Fruit fly (Drosophila melanogaster) whole organism, prepupa: Measurements from ENCODE around the gene Etl1.

Source experiments
- CG10631 ChIP-seq: fragments of 200-800 bp; sonication (Bioruptor generic); optimal IDR thresholded peaks from 2 replicates; lab custom pipeline; 2016; ENCODE audit warnings: missing biosample characterization, missing genetic modification characterization
- CG11294 ChIP-seq: fragments of 200-800 bp; sonication (Bioruptor generic); IDR thresholded peaks from 2 replicates; pipeline ENCODE4 v1.3.6; 2022; ENCODE audit warnings: missing biosample characterization, missing genetic modification characterization
- CG11762 ChIP-seq: fragments of 200-800 bp; sonication (Bioruptor generic); optimal IDR thresholded peaks from 3 replicates; lab custom pipeline; 2016; ENCODE audit warnings: missing biosample characterization, missing genetic modification characterization; ENCODE audit not compliant: insufficient read depth
- CG11902 ChIP-seq: fragments of 200-800 bp; sonication (Bioruptor generic); optimal IDR thresholded peaks from 3 replicates; lab custom pipeline; 2016; ENCODE audit warnings: missing biosample characterization, missing genetic modification characterization
- CG1621 ChIP-seq: fragments of 200-800 bp; sonication (Bioruptor generic); optimal IDR thresholded peaks from 3 replicates; lab custom pipeline; 2018; ENCODE audit warnings: missing biosample characterization, mild to moderate bottlenecking, missing genetic modification characterization
- CG16779 ChIP-seq: fragments of 200-800 bp; sonication (Bioruptor generic); optimal IDR thresholded peaks from 3 replicates; lab custom pipeline; 2017; ENCODE audit warnings: missing biosample characterization, mild to moderate bottlenecking, missing genetic modification characterization
- CG3032 ChIP-seq: fragments of 200-800 bp; optimal IDR thresholded peaks from 2 replicates; lab custom pipeline; 2019; ENCODE audit warnings: missing biosample characterization, mild to moderate bottlenecking, missing genetic modification characterization, moderate library complexity
- CG31627 ChIP-seq: fragments of 200-800 bp; sonication (Bioruptor generic); optimal IDR thresholded peaks from 3 replicates; lab custom pipeline; 2016; ENCODE audit warnings: missing biosample characterization, missing genetic modification characterization
- CG32006 ChIP-seq: fragments of 200-800 bp; sonication (Bioruptor generic); optimal IDR thresholded peaks from 3 replicates; lab custom pipeline; 2017; ENCODE audit warnings: missing biosample characterization, mild to moderate bottlenecking, missing genetic modification characterization
- CG34406 ChIP-seq: fragments of 200-800 bp; sonication (Bioruptor generic); optimal IDR thresholded peaks from 3 replicates; lab custom pipeline; 2016; ENCODE audit warnings: missing biosample characterization, missing genetic modification characterization
- CG3919 ChIP-seq: fragments of 200-800 bp; sonication (Bioruptor generic); optimal IDR thresholded peaks from 3 replicates; lab custom pipeline; 2016; ENCODE audit warnings: missing biosample characterization, missing genetic modification characterization
- CG4318 ChIP-seq: fragments of 200-800 bp; sonication (Bioruptor generic); optimal IDR thresholded peaks from 3 replicates; lab custom pipeline; 2017; ENCODE audit warnings: missing biosample characterization, mild to moderate bottlenecking, missing genetic modification characterization
- CG6163 ChIP-seq: fragments of 200-800 bp; sonication (Bioruptor generic); IDR thresholded peaks from 3 replicates; pipeline ENCODE4 v1.3.6; 2022; ENCODE audit warnings: missing biosample characterization, missing genetic modification characterization
- CG6276 ChIP-seq: fragments of 200-800 bp; sonication (Bioruptor generic); optimal IDR thresholded peaks from 2 replicates; lab custom pipeline; 2017; ENCODE audit warnings: missing biosample characterization, mild to moderate bottlenecking, missing genetic modification characterization
- CG6808 ChIP-seq: fragments of 200-800 bp; sonication (Bioruptor generic); optimal IDR thresholded peaks from 3 replicates; lab custom pipeline; 2017; ENCODE audit warnings: missing biosample characterization, missing genetic modification characterization, mild to moderate bottlenecking, moderate library complexity, missing genetic modification reagents
- CG6854 ChIP-seq: fragments of 200-800 bp; sonication (Bioruptor generic); optimal IDR thresholded peaks from 2 replicates; lab custom pipeline; 2017; ENCODE audit warnings: missing biosample characterization, mild to moderate bottlenecking, missing genetic modification characterization
- CG7368 ChIP-seq: fragments of 200-800 bp; sonication (Bioruptor generic); optimal IDR thresholded peaks from 3 replicates; lab custom pipeline; 2016; ENCODE audit warnings: missing biosample characterization, missing genetic modification characterization
- CG8319 ChIP-seq: fragments of 200-800 bp; sonication (Bioruptor generic); optimal IDR thresholded peaks from 3 replicates; lab custom pipeline; 2016; ENCODE audit warnings: missing biosample characterization, missing genetic modification characterization
- CG9139 ChIP-seq: fragments of 200-800 bp; sonication (Bioruptor generic); optimal IDR thresholded peaks from 3 replicates; lab custom pipeline; 2017; ENCODE audit warnings: missing biosample characterization, mild to moderate bottlenecking, missing genetic modification characterization
- Eip75B ChIP-seq: fragments of 200-800 bp; sonication (Bioruptor generic); optimal IDR thresholded peaks from 3 replicates; lab custom pipeline; 2016; ENCODE audit warnings: missing biosample characterization, missing genetic modification characterization
- Eip78C ChIP-seq: fragments of 200-800 bp; sonication (Bioruptor generic); peaks from one replicate; lab custom pipeline; 2016; ENCODE audit warnings: missing biosample characterization, missing genetic modification characterization
- Eip93F ChIP-seq: fragments of 200-800 bp; sonication (Bioruptor generic); optimal IDR thresholded peaks from 2 replicates; lab custom pipeline; 2016; ENCODE audit warnings: missing biosample characterization, mild to moderate bottlenecking, missing genetic modification characterization
- Ets21C ChIP-seq: fragments of 200-800 bp; sonication (Bioruptor generic); optimal IDR thresholded peaks from 3 replicates; lab custom pipeline; 2016; ENCODE audit warnings: missing biosample characterization, missing genetic modification characterization
- Ets96B ChIP-seq: fragments of 200-800 bp; optimal IDR thresholded peaks from 2 replicates; lab custom pipeline; 2019; ENCODE audit warnings: missing biosample characterization, mild to moderate bottlenecking, missing genetic modification characterization, moderate library complexity
- Gug ChIP-seq: fragments of 200-800 bp; sonication (Bioruptor generic); IDR thresholded peaks from 2 replicates; pipeline ENCODE4 v1.3.6; 2022; ENCODE audit warnings: missing biosample characterization, missing genetic modification characterization
- Hr38 ChIP-seq: sonication (Bioruptor generic); optimal IDR thresholded peaks from 2 replicates; lab custom pipeline; 2016; ENCODE audit warnings: missing biosample characterization, missing genetic modification characterization
- Hr39 ChIP-seq: fragments of 200-800 bp; sonication (Bioruptor generic); optimal IDR thresholded peaks from 2 replicates; lab custom pipeline; 2016; ENCODE audit warnings: missing biosample characterization, missing genetic modification characterization
- Hr4 ChIP-seq: fragments of 200-800 bp; sonication (Bioruptor generic); optimal IDR thresholded peaks from 3 replicates; lab custom pipeline; 2016; ENCODE audit warnings: missing biosample characterization, missing genetic modification characterization
- Lpt ChIP-seq: fragments of 200-800 bp; sonication (Bioruptor generic); optimal IDR thresholded peaks from 3 replicates; lab custom pipeline; 2016; ENCODE audit warnings: missing biosample characterization, missing genetic modification characterization
- Met ChIP-seq: fragments of 200-800 bp; sonication (Bioruptor generic); optimal IDR thresholded peaks from 3 replicates; lab custom pipeline; 2016; ENCODE audit warnings: missing biosample characterization, missing genetic modification characterization
- OdsH ChIP-seq: fragments of 200-800 bp; sonication (Bioruptor generic); optimal IDR thresholded peaks from 3 replicates; lab custom pipeline; 2016; ENCODE audit warnings: missing biosample characterization, missing genetic modification characterization
- Smox ChIP-seq: fragments of 200-800 bp; sonication (Bioruptor generic); optimal IDR thresholded peaks from 3 replicates; lab custom pipeline; 2016; ENCODE audit warnings: missing biosample characterization, missing genetic modification characterization
- Sox102F ChIP-seq: fragments of 200-800 bp; sonication (Bioruptor generic); optimal IDR thresholded peaks from 2 replicates; lab custom pipeline; 2016; ENCODE audit warnings: missing biosample characterization, mild to moderate bottlenecking, missing genetic modification characterization
- Sox14 ChIP-seq: fragments of 200-800 bp; sonication (Bioruptor generic); optimal IDR thresholded peaks from 3 replicates; lab custom pipeline; 2016; ENCODE audit warnings: missing biosample characterization, missing genetic modification characterization
- Sox15 ChIP-seq: fragments of 200-800 bp; sonication (Bioruptor generic); optimal IDR thresholded peaks from 3 replicates; lab custom pipeline; 2016; ENCODE audit warnings: missing biosample characterization, missing genetic modification characterization
- achi ChIP-seq: fragments of 200-800 bp; sonication (Bioruptor generic); optimal IDR thresholded peaks from 3 replicates; lab custom pipeline; 2016; ENCODE audit warnings: missing biosample characterization, missing genetic modification characterization
- acj6 ChIP-seq: fragments of 200-800 bp; sonication (Bioruptor generic); optimal IDR thresholded peaks from 3 replicates; lab custom pipeline; 2016; ENCODE audit warnings: missing biosample characterization, missing genetic modification characterization
- dac ChIP-seq: fragments of 200-800 bp; sonication (Bioruptor generic); optimal IDR thresholded peaks from 2 replicates; lab custom pipeline; 2017; ENCODE audit warnings: missing biosample characterization, mild to moderate bottlenecking, missing genetic modification characterization
- dsx ChIP-seq: fragments of 200-800 bp; optimal IDR thresholded peaks from 3 replicates; lab custom pipeline; 2019; ENCODE audit warnings: missing biosample characterization, mild to moderate bottlenecking, missing genetic modification characterization, moderate library complexity; ENCODE audit not compliant: poor library complexity, severe bottlenecking
- eg ChIP-seq: fragments of 200-800 bp; sonication (Bioruptor generic); IDR thresholded peaks from 3 replicates; pipeline ENCODE4 v1.3.6; 2022; ENCODE audit warnings: missing biosample characterization, missing genetic modification characterization
- esn ChIP-seq: fragments of 200-800 bp; sonication (Bioruptor generic); optimal IDR thresholded peaks from 2 replicates; lab custom pipeline; 2016; ENCODE audit warnings: missing biosample characterization, mild to moderate bottlenecking, missing genetic modification characterization, moderate library complexity
- fkh ChIP-seq: fragments of 200-800 bp; sonication (Bioruptor generic); optimal IDR thresholded peaks from 3 replicates; lab custom pipeline; 2017; ENCODE audit warnings: missing biosample characterization, mild to moderate bottlenecking, missing genetic modification characterization, moderate library complexity
- net ChIP-seq: fragments of 200-800 bp; sonication (Bioruptor generic); optimal IDR thresholded peaks from 3 replicates; lab custom pipeline; 2016; ENCODE audit warnings: missing biosample characterization, missing genetic modification characterization
- salr ChIP-seq, 2 experiments: fragments of 200-800 bp; sonication (Bioruptor generic); optimal IDR thresholded peaks; 3 replicates each; lab custom pipeline; 2016 to 2018; ENCODE audit warnings: missing biosample characterization in 2 of 2, missing genetic modification characterization in 2 of 2, mild to moderate bottlenecking in 1 of 2
- spab ChIP-seq: fragments of 200-800 bp; sonication (Bioruptor generic); optimal IDR thresholded peaks from 2 replicates; lab custom pipeline; 2017; ENCODE audit warnings: missing biosample characterization, mild to moderate bottlenecking, missing genetic modification characterization, missing genetic modification reagents
- ss ChIP-seq, 2 experiments: fragments of 200-800 bp; sonication (Bioruptor generic); optimal IDR thresholded peaks; 2 replicates in 1 of 2; 3 replicates in 1 of 2; lab custom pipeline; 2017 to 2018; ENCODE audit warnings: mild to moderate bottlenecking in 2 of 2, missing biosample characterization in 2 of 2, missing genetic modification characterization in 2 of 2, moderate library complexity in 1 of 2
- svp ChIP-seq: fragments of 200-800 bp; sonication (Bioruptor generic); peaks from one replicate; lab custom pipeline; 2016; ENCODE audit warnings: missing biosample characterization, missing genetic modification characterization
- topi ChIP-seq: fragments of 200-800 bp; sonication (Bioruptor generic); optimal IDR thresholded peaks from 3 replicates; lab custom pipeline; 2016; ENCODE audit warnings: missing biosample characterization, missing genetic modification characterization
- vri ChIP-seq: fragments of 200-800 bp; sonication (Bioruptor generic); optimal IDR thresholded peaks from 3 replicates; lab custom pipeline; 2016; ENCODE audit warnings: missing biosample characterization, mild to moderate bottlenecking, missing genetic modification characterization

The Etl1 gene

DNA sequence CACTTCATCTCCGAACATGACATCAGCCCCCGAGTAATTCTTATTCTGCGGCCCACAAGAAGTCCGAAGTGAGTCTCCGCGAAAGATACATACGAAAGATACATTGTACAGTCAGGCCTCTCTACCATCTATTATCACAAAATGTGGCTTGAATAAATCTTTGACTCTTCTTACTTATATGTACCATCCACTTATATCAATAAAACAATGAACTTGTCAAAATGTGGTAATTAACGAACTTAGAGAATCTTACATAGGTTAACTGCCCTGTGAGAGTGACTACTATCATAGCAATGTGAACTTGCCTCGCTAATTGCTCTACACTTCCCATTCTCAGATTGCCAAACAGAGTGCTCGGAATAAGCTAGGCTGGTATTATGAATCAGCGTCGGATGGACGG is 5.8 kb downstream of the Etl1 start (continued):
- TF ChIP-seq CG3919 (GFP tag; lab: Kevin White, UChicago) (peak; percentile 22), CG6163 (GFP tag; lab: Robert Waterston, UW) (peak; percentile 78), OdsH (GFP tag; lab: Kevin White, UChicago) (no peak)
- TF ChIP-seq, all 60 proteins: peak for 17

dm6 chr2L:9903028-9903427 is 9.4 kb downstream of the Etl1 start, which contains the start of gene Muc30E:
Gene Muc30E, minus strand, starts transcription at chr2L:9903128.
- TF ChIP-seq fkh (GFP tag; lab: Kevin White, UChicago): no peak
- TF ChIP-seq Hr38: no peak

- no peak for TF ChIP-seq Sox15
- TF ChIP-seq eg (GFP tag; lab: Robert Waterston, UW): no peak
- peak; percentile 36 for TF ChIP-seq Smox (GFP tag; lab: Kevin White, UChicago)
- TF ChIP-seq acj6 (GFP tag; lab: Kevin White, UChicago): peak; percentile 31
- no peak for TF ChIP-seq salr (GFP tag; optimal IDR thresholded peaks at IDR 0.05; lab: Kevin White, UChicago)
- no peak for TF ChIP-seq svp
- peak; percentile 28 for TF ChIP-seq CG1621 (tag; lab: Kevin White, UChicago)
- TF ChIP-seq spab: no peak
- TF ChIP-seq Ets21C (GFP tag; lab: Kevin White, UChicago): peak; percentile 26
- no peak for TF ChIP-seq achi
- TF ChIP-seq CG11762 (GFP tag; lab: Kevin White, UChicago): no peak
- TF ChIP-seq CG3032 (tag; lab: Kevin White, UChicago): peak; percentile 1
- peak; percentile 30 for TF ChIP-seq Hr39 (GFP tag; lab: Kevin White, UChicago)
- TF ChIP-seq Sox14: peak; percentile 70
- no peak for TF ChIP-seq dac (GFP tag; lab: Kevin White, UChicago)
- peak; percentile 73 for TF ChIP-seq CG6854 (GFP tag; lab: Kevin White, UChicago)
- TF ChIP-seq vri (GFP tag; lab: Kevin White, UChicago): peak; percentile 26
- TF ChIP-seq CG9139 (GFP tag; lab: Kevin White, UChicago): no peak
- no peak for TF ChIP-seq CG32006 (GFP tag; lab: Kevin White, UChicago)
- no peak for TF ChIP-seq Met (GFP tag; lab: Kevin White, UChicago)
- no peak for TF ChIP-seq Lpt (GFP tag; lab: Kevin White, UChicago)
- peak; percentile 45 for TF ChIP-seq CG6808 (GFP tag; lab: Kevin White, UChicago)
- TF ChIP-seq Eip93F (GFP tag; lab: Kevin White, UChicago): no peak
- TF ChIP-seq CG16779 (tag; lab: Kevin White, UChicago): no peak
- no peak for TF ChIP-seq CG11902 (GFP tag; lab: Kevin White, UChicago)
- no peak for TF ChIP-seq Ets96B (tag; lab: Kevin White, UChicago)
- TF ChIP-seq Sox102F (GFP tag; lab: Kevin White, UChicago): peak; percentile 58
- TF ChIP-seq dsx (GFP tag; lab: Kevin White, UChicago): no peak
- no peak for TF ChIP-seq CG6163 (GFP tag; lab: Robert Waterston, UW)
- peak; percentile 32 to 39 for TF ChIP-seq ss (GFP tag; optimal IDR thresholded peaks at IDR 0.05; lab: Kevin White, UChicago)
- no peak for TF ChIP-seq CG7368 (GFP tag; lab: Kevin White, UChicago)
- peak; percentile 28 for TF ChIP-seq Eip75B (GFP tag; lab: Kevin White, UChicago)
- peak; percentile 39 for TF ChIP-seq topi
- no peak for TF ChIP-seq Hr4 (GFP tag; lab: Kevin White, UChicago)
- peak; percentile 79 for TF ChIP-seq Eip78C (GFP tag; lab: Kevin White, UChicago)
- TF ChIP-seq CG11294 (GFP tag; lab: Robert Waterston, UW): no peak
- TF ChIP-seq Gug (GFP tag; lab: Robert Waterston, UW): no peak
- peak; percentile 24 for TF ChIP-seq CG31627 (GFP tag; lab: Kevin White, UChicago)
- TF ChIP-seq CG34406: peak; percentile 36
- no peak for TF ChIP-seq net (GFP tag; lab: Kevin White, UChicago)
- peak; percentile 22 for TF ChIP-seq fkh (GFP tag; lab: Kevin White, UChicago)
- no peak for TF ChIP-seq CG8319 (GFP tag; lab: Kevin White, UChicago)
- TF ChIP-seq esn (GFP tag; lab: Kevin White, UChicago): peak; percentile 71
- no peak for TF ChIP-seq CG6276 (GFP tag; lab: Kevin White, UChicago)
- TF ChIP-seq CG4318 (GFP tag; lab: Kevin White, UChicago): no peak
- no peak for TF ChIP-seq CG10631 (GFP tag; lab: Kevin White, UChicago)
Observed at dm6 chr2L:9897296-9897695, 15.1 kb downstream of the Etl1 start, which contains the start of gene RpS2. Gene RpS2, minus strand, starts transcription at chr2L:9897552.
